Worm (Caenorhabditis elegans) whole organism, late embryonic: ENCODE measurements around the gene yap-1.

Source experiments
- F13H6.1 ChIP-seq: sonication (generic microtip); optimal IDR thresholded peaks from 2 replicates; lab custom pipeline; 2016; ENCODE audit warnings: missing genetic modification characterization, missing compliant biosample characterization
- K02D7.2 ChIP-seq: sonication (generic microtip); optimal IDR thresholded peaks from 2 replicates; lab custom pipeline; 2017; ENCODE audit warnings: mild to moderate bottlenecking, missing genetic modification characterization, missing compliant biosample characterization
- Y22D7AL.16 ChIP-seq: sonication (generic microtip); optimal IDR thresholded peaks from 2 replicates; lab custom pipeline; 2016; ENCODE audit warnings: missing genetic modification characterization, missing compliant biosample characterization
- ahr-1 ChIP-seq: sonication (generic microtip); optimal IDR thresholded peaks from 2 replicates; lab custom pipeline; 2016; ENCODE audit warnings: missing genetic modification characterization, missing compliant biosample characterization
- ceh-14 ChIP-seq: sonication (generic microtip); optimal IDR thresholded peaks from 2 replicates; lab custom pipeline; 2016; ENCODE audit warnings: missing genotype, missing genetic modification characterization, missing compliant biosample characterization
- ceh-19 ChIP-seq: fragments of 200-800 bp; sonication (Bioruptor generic); optimal IDR thresholded peaks from 2 replicates; lab custom pipeline; 2018; ENCODE audit warnings: mild to moderate bottlenecking, missing genetic modification characterization, missing compliant biosample characterization
- ceh-2 ChIP-seq: sonication (generic microtip); optimal IDR thresholded peaks from 2 replicates; lab custom pipeline; 2016; ENCODE audit warnings: missing genotype, missing genetic modification characterization, missing compliant biosample characterization
- ceh-22 ChIP-seq: sonication (generic microtip); optimal IDR thresholded peaks from 2 replicates; lab custom pipeline; 2017; ENCODE audit warnings: missing biosample characterization, missing genetic modification characterization
- ceh-24 ChIP-seq: sonication (generic microtip); optimal IDR thresholded peaks from 2 replicates; lab custom pipeline; 2016; ENCODE audit warnings: mild to moderate bottlenecking, missing genetic modification characterization, missing compliant biosample characterization
- ceh-30 ChIP-seq: fragments of 150-350 bp; optimal IDR thresholded peaks from 2 replicates; lab custom pipeline; 2014; ENCODE audit warnings: missing biosample characterization, missing genetic modification characterization
- ceh-34 ChIP-seq: sonication (generic microtip); optimal IDR thresholded peaks from 2 replicates; lab custom pipeline; 2016; ENCODE audit warnings: mild to moderate bottlenecking, missing genetic modification characterization, missing compliant biosample characterization
- ceh-45 ChIP-seq: fragments of 200-800 bp; sonication (Bioruptor generic); IDR thresholded peaks from 2 replicates; pipeline ENCODE4 v1.3.6; 2022; ENCODE audit warnings: missing genetic modification reagents, missing genetic modification characterization, missing compliant biosample characterization
- ceh-9 ChIP-seq: sonication (generic microtip); optimal IDR thresholded peaks from 2 replicates; lab custom pipeline; 2016; ENCODE audit warnings: mild to moderate bottlenecking, missing genetic modification characterization, inconsistent platforms, missing compliant biosample characterization
- fax-1 ChIP-seq: sonication (generic microtip); optimal IDR thresholded peaks from 2 replicates; lab custom pipeline; 2016; ENCODE audit warnings: missing genotype, missing genetic modification characterization, missing compliant biosample characterization
- fkh-6 ChIP-seq: sonication (generic microtip); optimal IDR thresholded peaks from 2 replicates; lab custom pipeline; 2016; ENCODE audit warnings: missing genetic modification characterization, missing compliant biosample characterization
- hlh-13 ChIP-seq: fragments of 200-800 bp; sonication (Bioruptor generic); optimal IDR thresholded peaks from 2 replicates; lab custom pipeline; 2018; ENCODE audit warnings: mild to moderate bottlenecking, missing genetic modification characterization, missing compliant biosample characterization
- hlh-30 ChIP-seq: sonication (generic microtip); optimal IDR thresholded peaks from 2 replicates; lab custom pipeline; 2017; ENCODE audit warnings: antibody characterized with exemption, missing genetic modification characterization, missing compliant biosample characterization; ENCODE audit not compliant: insufficient read depth
- lim-6 ChIP-seq: sonication (generic microtip); optimal IDR thresholded peaks from 2 replicates; lab custom pipeline; 2016; ENCODE audit warnings: missing genetic modification characterization, missing compliant biosample characterization
- madf-2 ChIP-seq: sonication (generic microtip); optimal IDR thresholded peaks from 2 replicates; lab custom pipeline; 2017; ENCODE audit warnings: missing genetic modification characterization, missing compliant biosample characterization
- npax-4 ChIP-seq: sonication (generic microtip); optimal IDR thresholded peaks from 2 replicates; lab custom pipeline; 2016; ENCODE audit warnings: missing genetic modification characterization, missing compliant biosample characterization
- pag-3 ChIP-seq: sonication (generic microtip); optimal IDR thresholded peaks from 2 replicates; lab custom pipeline; 2016; ENCODE audit warnings: missing compliant biosample characterization, missing genetic modification characterization, borderline replicate concordance
- pha-4 ChIP-seq: fragments of 150-350 bp; optimal IDR thresholded peaks from 2 replicates; lab custom pipeline; 2018; ENCODE audit warnings: missing biosample characterization, missing genetic modification reagents, missing genetic modification characterization
- pqm-1 ChIP-seq: sonication (generic microtip); optimal IDR thresholded peaks from 2 replicates; lab custom pipeline; 2016; ENCODE audit warnings: missing genetic modification characterization, missing compliant biosample characterization
- rnt-1 ChIP-seq: sonication (generic microtip); optimal IDR thresholded peaks from 2 replicates; lab custom pipeline; 2016; ENCODE audit warnings: missing genetic modification characterization, missing compliant biosample characterization
- sdc-2 ChIP-seq: sonication (generic microtip); optimal IDR thresholded peaks from 2 replicates; lab custom pipeline; 2016; ENCODE audit warnings: missing genotype, missing genetic modification characterization, missing compliant biosample characterization
- sox-2 ChIP-seq: fragments of 200-800 bp; sonication (Bioruptor generic); IDR thresholded peaks from 2 replicates; pipeline ENCODE4 v1.3.6; 2022; ENCODE audit warnings: missing genetic modification reagents, missing genetic modification characterization, missing compliant biosample characterization
- sox-4 ChIP-seq: sonication (generic microtip); optimal IDR thresholded peaks from 2 replicates; lab custom pipeline; 2017; ENCODE audit warnings: mild to moderate bottlenecking, missing genetic modification characterization, inconsistent platforms, missing compliant biosample characterization
- tbx-7 ChIP-seq: sonication (generic microtip); optimal IDR thresholded peaks from 2 replicates; lab custom pipeline; 2016; ENCODE audit warnings: missing genotype, missing genetic modification characterization, missing compliant biosample characterization
- ttx-3 ChIP-seq: sonication (generic microtip); optimal IDR thresholded peaks from 2 replicates; lab custom pipeline; 2016; ENCODE audit warnings: missing genetic modification reagents, missing genetic modification characterization, missing compliant biosample characterization
- unc-3 ChIP-seq, 2 experiments: fragments of 200-800 bp in 1 of 2; sonication (Bioruptor generic) in 1 of 2; sonication (generic microtip) in 1 of 2; conservative IDR thresholded peaks in 1 of 2; optimal IDR thresholded peaks in 1 of 2; 2 replicates each; pipeline versions ENCODE4 v1.3.6 to Lab custom; 2016 to 2022; ENCODE audit warnings: missing compliant biosample characterization in 2 of 2, missing genetic modification characterization in 2 of 2, missing genetic modification reagents in 1 of 2
- unc-42 ChIP-seq: sonication (generic microtip); optimal IDR thresholded peaks from 2 replicates; lab custom pipeline; 2016; ENCODE audit warnings: missing genotype, missing genetic modification characterization, missing compliant biosample characterization
- unc-86 ChIP-seq: sonication (generic microtip); optimal IDR thresholded peaks from 2 replicates; lab custom pipeline; 2016; ENCODE audit warnings: missing genetic modification characterization, missing compliant biosample characterization
- zip-5 ChIP-seq: sonication (generic microtip); optimal IDR thresholded peaks from 2 replicates; lab custom pipeline; 2016; ENCODE audit warnings: missing genetic modification characterization, missing compliant biosample characterization
- ztf-16 ChIP-seq: sonication (generic microtip); optimal IDR thresholded peaks from 2 replicates; lab custom pipeline; 2017; ENCODE audit warnings: missing genetic modification characterization, missing compliant biosample characterization

The yap-1 gene

DNA sequence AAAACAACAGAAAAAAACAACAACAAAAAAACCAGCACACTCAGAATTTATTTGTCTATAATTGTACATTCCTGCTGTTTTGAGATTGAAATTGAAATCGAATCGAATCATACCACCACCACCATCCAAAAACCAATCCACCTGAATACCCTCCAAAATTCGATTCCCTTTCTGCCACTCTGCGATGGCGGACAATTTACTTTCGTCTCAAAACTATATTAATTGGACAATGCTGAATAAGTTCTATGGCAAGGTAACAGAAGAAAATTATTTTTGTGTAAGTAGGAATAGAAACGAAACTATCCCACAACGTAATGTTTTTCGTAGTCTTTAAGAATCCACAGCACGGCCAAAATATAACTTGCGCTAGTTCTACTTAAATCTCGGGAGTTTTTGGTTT is 32.2 kb upstream of the yap-1 start:
- TF ChIP-seq pha-4 (tag; lab: Kevin White, UChicago): no peak
- TF ChIP-seq Y22D7AL.16: no peak
- no peak for TF ChIP-seq ttx-3 (tag; lab: Kevin White, UChicago)
- no peak for TF ChIP-seq ceh-19
- TF ChIP-seq ceh-9: no peak

DNA sequence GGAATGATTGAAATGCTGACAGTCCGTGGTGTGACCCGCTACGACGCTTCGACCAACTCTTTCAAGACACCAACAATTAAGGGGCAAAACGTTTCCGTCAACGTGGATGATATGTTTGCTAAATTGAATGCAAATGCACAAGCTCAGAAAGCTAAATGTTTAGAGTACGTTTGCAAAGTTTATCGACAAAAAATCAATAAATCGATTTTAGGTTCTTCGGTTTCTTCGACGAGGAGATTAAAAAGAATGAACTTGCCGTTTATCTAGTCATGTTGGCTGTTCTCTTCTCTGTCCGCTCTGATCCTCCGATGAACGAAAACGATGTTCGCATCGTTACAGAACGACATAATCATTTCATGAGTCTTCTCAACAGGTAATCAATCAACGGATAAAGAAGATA is 27.0 kb upstream of the yap-1 start:
- TF ChIP-seq ceh-24: no peak
- TF ChIP-seq pqm-1 (tag; lab: Kevin White, UChicago): no peak
- no peak for TF ChIP-seq npax-4 (tag; lab: Kevin White, UChicago)
- TF ChIP-seq ztf-16 (tag; lab: Kevin White, UChicago): no peak
- TF ChIP-seq fax-1 (tag; lab: Kevin White, UChicago): no peak
- no peak for TF ChIP-seq unc-3 (GFP tag; conservative IDR thresholded peaks at IDR 0.05; lab: Robert Waterston, UW)
- no peak for TF ChIP-seq unc-3 (tag; optimal IDR thresholded peaks at IDR 0.05; lab: Kevin White, UChicago)
- no peak for TF ChIP-seq tbx-7
- TF ChIP-seq zip-5 (tag; lab: Kevin White, UChicago): no peak
- no peak for TF ChIP-seq K02D7.2
- TF ChIP-seq sdc-2 (tag; lab: Kevin White, UChicago): no peak
- TF ChIP-seq ahr-1 (tag; lab: Kevin White, UChicago): no peak
- no peak for TF ChIP-seq pha-4 (tag; lab: Kevin White, UChicago)
- TF ChIP-seq ceh-14: no peak
- TF ChIP-seq ceh-34 (tag; lab: Kevin White, UChicago): no peak
- no peak for TF ChIP-seq rnt-1 (tag; lab: Kevin White, UChicago)
- TF ChIP-seq, all 69 proteins: peak for 0

DNA sequence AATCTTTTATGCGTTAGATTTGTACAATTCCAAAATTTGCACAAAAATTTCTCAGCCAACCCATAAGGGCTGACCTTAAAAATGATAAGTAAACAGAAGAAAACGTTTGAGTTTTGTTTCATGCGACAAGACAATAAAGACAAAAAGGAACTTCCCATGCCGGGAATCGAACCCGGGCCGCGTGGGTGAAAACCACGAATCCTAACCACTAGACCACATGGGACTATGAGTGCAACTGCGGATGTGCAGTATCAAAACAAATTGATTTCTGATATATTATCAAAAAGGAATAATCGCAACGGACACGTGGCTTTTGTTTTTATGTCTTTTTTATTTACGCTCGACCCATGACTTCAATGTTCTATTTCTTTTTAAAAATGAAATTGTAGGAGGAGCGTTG is 24.9 kb upstream of the yap-1 start:
- no peak for TF ChIP-seq Y22D7AL.16
- no peak for TF ChIP-seq lim-6 (tag; lab: Kevin White, UChicago)
- no peak for TF ChIP-seq ceh-45
- no peak for TF ChIP-seq sox-4 (tag; lab: Kevin White, UChicago)
- no peak for TF ChIP-seq pag-3 (tag; lab: Kevin White, UChicago)
- TF ChIP-seq sox-2 (GFP tag; lab: Robert Waterston, UW): no peak
- no peak for TF ChIP-seq unc-42 (tag; lab: Kevin White, UChicago)
- TF ChIP-seq fkh-6 (tag; lab: Kevin White, UChicago): no peak

DNA sequence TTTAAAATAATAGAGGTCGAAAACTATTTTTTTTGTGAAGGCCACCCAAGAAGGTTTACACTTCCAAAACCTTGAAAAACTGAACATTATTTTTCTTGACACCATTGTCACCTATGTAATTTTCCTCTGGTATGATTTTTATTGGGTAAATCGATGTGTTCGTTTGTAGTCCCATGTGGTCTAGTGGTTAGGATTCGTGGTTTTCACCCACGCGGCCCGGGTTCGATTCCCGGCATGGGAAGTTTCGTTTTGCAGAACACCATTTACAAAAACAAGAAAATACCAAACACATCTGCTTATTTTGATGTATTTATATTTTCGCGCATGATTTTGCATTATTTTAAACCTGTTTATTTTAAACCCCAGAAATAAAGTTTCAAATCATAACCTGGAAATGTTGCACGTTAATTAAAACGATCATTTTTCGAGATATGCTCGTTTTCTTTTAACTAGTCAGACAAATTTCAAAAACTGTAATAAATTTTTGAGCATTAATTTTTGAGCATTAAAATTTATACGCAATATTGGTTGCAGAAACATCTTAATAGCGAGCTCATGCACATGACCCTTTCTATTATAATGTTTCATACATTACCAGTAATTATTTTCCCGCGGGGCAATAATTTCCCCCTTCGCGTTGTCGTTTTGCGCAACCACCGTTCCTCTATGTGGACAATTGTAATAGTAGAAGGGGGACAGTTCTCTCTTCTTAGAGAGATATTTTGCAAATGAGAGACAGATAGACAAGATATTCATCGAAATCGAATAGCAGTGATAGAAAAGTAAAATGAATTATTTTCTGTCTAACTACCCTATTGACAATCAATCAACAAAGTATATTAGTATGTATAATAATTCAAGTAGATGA is 24.1 kb upstream of the yap-1 start:
- TF ChIP-seq madf-2 (tag; lab: Kevin White, UChicago) (no peak), ceh-22 (tag; lab: Kevin White, UChicago) (no peak), sdc-2 (tag; lab: Kevin White, UChicago) (peak; percentile 97), tbx-7 (no peak), hlh-30 (tag; lab: Kevin White, UChicago) (no peak), ceh-2 (tag; lab: Kevin White, UChicago) (no peak)

DNA sequence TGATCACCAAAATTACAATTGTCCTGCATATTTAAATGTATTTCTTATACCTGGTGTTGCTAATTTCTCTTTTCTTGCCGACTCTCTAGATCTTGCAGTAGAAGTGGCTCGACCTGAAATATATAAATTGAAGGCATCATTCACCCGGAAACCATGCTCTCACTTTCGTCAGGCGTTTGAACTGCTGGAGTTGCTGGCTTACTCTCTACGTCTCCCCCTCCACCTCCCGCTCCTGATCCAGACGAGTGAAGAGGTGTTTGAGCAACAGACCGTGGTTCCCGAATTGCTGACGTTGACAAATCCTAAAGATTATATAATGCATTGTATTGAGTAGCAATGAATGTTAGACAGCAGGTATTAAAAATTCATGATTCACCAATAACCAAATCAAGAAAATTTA is 21.5 kb upstream of the yap-1 start:
- TF ChIP-seq ahr-1 (tag; lab: Kevin White, UChicago) (no peak), ceh-30 (tag; lab: Kevin White, UChicago) (no peak), npax-4 (tag; lab: Kevin White, UChicago) (no peak), F13H6.1 (tag; lab: Kevin White, UChicago) (no peak), ceh-24 (no peak), unc-86 (tag; lab: Kevin White, UChicago) (no peak), hlh-13 (GFP tag; lab: Kevin White, UChicago) (no peak)
